Worm (Caenorhabditis elegans): ENCODE results near the gene Y38H6C.15.

The Y38H6C.15 gene

DNA sequence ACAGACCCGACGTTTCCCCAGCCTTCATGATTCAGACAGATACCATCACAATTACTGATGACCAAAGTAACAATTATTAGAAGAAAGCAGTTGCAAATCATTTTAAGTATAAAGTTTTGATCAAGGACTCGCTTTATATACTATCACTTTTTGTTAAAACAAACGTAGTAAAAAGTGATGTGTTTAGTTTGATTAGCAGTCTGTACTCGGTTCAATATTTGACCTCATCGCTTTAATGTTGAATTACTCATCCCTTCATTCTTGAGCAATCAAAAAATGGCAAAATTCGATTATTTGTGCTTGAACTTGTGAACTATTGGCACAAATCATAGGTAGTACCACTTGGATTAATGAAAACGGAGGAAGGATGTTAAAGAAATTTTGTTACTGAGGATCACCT is 22.2 kb upstream of the Y38H6C.15 start, which contains the start of gene abf-4:
TSS of gene abf-4 (minus strand) at position 101 of the 400 bp plus-strand sequence.
- no peak for TF ChIP-seq flt-1 (GFP tag; IDR thresholded peaks at IDR 0.05)
- no peak for TF ChIP-seq tab-1 (GFP tag; IDR thresholded peaks at IDR 0.05)
- TF ChIP-seq med-1 (GFP tag; optimal IDR thresholded peaks at IDR 0.05; ENCODE audit: insufficient read depth) = no peak
- no peak for TF ChIP-seq klf-2 (GFP tag; conservative IDR thresholded peaks at IDR 0.05)

DNA sequence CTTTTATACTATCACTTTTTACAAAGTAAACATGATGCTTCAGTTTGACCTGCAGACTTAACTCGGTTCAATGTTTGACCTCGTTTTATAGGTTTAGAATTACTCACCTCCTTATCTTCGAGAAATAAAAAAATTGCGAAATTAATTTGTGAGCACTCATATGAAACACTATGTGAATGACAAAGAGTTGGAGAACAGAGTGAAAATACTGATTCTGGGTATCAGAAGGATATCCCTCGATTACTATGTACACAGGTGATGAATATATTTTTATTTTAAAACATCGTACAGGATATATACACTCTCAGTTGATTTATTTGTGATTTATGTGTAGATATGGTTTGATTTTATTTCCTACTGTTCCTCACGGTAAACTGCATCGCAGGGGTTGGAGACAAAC is 20.2 kb upstream of the Y38H6C.15 start, which contains the start of gene Y38H6C.23:
TSS of gene Y38H6C.23 (minus strand) at position 101 of the 400 bp plus-strand sequence.
- TF ChIP-seq tab-1 (GFP tag; IDR thresholded peaks at IDR 0.05) = no peak
- no peak for TF ChIP-seq ztf-23 (GFP tag; IDR thresholded peaks at IDR 0.05)
- no peak for TF ChIP-seq flt-1 (GFP tag; IDR thresholded peaks at IDR 0.05)

DNA sequence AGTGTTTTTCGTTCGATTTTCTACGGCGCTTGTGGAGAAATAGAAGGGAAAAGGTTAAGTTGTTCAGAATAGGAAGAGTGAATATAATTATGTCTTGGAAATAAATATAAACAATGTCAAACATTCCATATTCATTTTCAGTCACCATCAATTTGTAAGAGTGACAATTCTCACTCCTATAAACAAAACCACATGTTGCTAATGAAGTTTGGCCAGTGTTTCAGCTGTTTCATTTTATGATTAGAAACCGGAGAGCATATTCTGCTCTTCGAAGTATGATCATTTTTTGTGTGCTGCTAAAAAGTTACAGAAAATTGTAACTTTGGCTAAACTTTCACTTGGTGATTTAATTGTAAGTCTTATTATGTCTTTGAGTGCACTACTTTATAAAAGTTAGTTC is 19.0 kb upstream of the Y38H6C.15 start, which contains the start of gene Y38H6C.21:
TSS of gene Y38H6C.21 (minus strand) at position 148 of the 400 bp plus-strand sequence.
- TF ChIP-seq cog-1 (tag; optimal IDR thresholded peaks at IDR 0.05) (no peak), tab-1 (GFP tag; IDR thresholded peaks at IDR 0.05) (no peak), med-1 (GFP tag; optimal IDR thresholded peaks at IDR 0.05; ENCODE audit: insufficient read depth) (no peak), klf-2 (GFP tag; conservative IDR thresholded peaks at IDR 0.05) (no peak), ztf-23 (GFP tag; IDR thresholded peaks at IDR 0.05) (no peak), T22C8.4 (GFP tag; IDR thresholded peaks at IDR 0.05) (no peak)

DNA sequence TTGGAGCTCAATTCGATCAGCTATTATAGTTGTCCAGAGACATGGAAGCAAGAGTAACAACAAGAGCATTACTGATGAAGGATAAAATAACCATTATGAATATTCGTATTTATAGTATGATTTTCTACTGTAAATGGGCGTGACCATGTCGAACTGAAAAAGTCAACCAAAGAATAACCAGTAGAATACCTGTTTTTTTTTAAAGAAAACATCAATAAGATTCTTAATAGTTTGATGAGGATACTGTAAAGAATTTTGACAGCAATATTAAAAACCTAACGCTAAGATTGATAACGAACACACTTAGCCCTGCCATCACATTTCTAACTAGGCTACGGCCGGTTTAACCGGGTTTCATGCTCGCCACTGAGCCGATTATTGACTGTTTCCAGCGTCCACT is 16.9 kb upstream of the Y38H6C.15 start, which contains the start of gene vmo-1:
TSS of gene vmo-1 (minus strand) at position 101 of the 400 bp plus-strand sequence.
- TF ChIP-seq med-1 (GFP tag; optimal IDR thresholded peaks at IDR 0.05; ENCODE audit: insufficient read depth) = no peak
- no peak for TF ChIP-seq cog-1 (tag; optimal IDR thresholded peaks at IDR 0.05)
- TF ChIP-seq ztf-29 (GFP tag; IDR thresholded peaks at IDR 0.05) = no peak
- no peak for TF ChIP-seq T22C8.4 (GFP tag; IDR thresholded peaks at IDR 0.05)
- no peak for TF ChIP-seq ref-1 (GFP tag; conservative IDR thresholded peaks at IDR 0.05)
- TF ChIP-seq ztf-23 (GFP tag; IDR thresholded peaks at IDR 0.05) = no peak
- no peak for TF ChIP-seq klf-2 (GFP tag; conservative IDR thresholded peaks at IDR 0.05)
- no peak for TF ChIP-seq tab-1 (GFP tag; IDR thresholded peaks at IDR 0.05)

DNA sequence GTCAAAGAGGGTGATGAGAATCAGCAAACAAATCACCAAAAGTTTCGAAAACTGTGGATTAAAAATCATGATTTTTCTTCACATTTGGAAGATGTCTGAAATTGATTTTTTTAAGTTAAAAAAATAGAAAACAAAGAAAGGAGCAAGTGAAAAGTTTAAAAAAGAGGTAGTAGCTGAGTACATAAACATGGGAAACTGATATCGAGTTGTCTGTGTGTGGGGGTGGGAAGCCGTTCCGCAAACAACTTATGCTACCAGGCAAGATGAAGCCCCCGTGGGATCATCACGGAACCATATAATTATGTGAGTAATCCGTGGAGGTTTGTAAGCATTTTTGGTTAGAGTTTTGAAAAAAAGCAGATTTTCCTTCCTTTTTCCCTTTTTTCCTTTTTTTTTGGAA is 15.0 kb upstream of the Y38H6C.15 start, which contains the start of gene Y38H6C.20:
TSS of gene Y38H6C.20 (minus strand) at position 101 of the 400 bp plus-strand sequence.
- TF ChIP-seq klf-2 (GFP tag; conservative IDR thresholded peaks at IDR 0.05) (no peak), flt-1 (GFP tag; IDR thresholded peaks at IDR 0.05) (no peak), T22C8.4 (GFP tag; IDR thresholded peaks at IDR 0.05) (no peak), tab-1 (GFP tag; IDR thresholded peaks at IDR 0.05) (no peak), ztf-29 (GFP tag; IDR thresholded peaks at IDR 0.05) (no peak), cog-1 (tag; optimal IDR thresholded peaks at IDR 0.05) (no peak), ztf-23 (GFP tag; IDR thresholded peaks at IDR 0.05) (no peak), med-1 (GFP tag; optimal IDR thresholded peaks at IDR 0.05; ENCODE audit: insufficient read depth) (no peak), ref-1 (GFP tag; conservative IDR thresholded peaks at IDR 0.05) (no peak)

DNA sequence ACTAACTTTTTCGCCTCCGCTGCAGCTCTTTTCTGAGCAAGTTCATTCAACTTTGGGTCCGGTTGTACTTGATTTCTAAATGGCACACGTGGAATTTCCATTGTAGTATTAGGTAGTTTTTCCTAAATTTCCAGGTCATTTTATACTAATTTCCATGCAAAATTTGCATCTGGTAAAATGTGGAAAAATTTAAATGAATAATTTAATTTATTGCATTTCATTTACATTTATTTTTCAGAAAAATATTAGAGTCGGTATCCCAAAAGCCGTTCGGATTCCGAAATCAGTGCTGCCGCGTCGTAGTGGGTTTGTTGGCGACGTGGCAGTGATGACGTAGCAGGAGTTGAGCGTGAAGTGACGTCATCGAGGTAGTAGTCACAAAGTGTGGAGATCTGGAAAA is 10.9 kb upstream of the Y38H6C.15 start, which contains the start of gene Y38H6C.18:
TSS of gene Y38H6C.18 (minus strand) at position 101 of the 400 bp plus-strand sequence.
- TF ChIP-seq cog-1 (tag; optimal IDR thresholded peaks at IDR 0.05) (no peak), med-1 (GFP tag; optimal IDR thresholded peaks at IDR 0.05; ENCODE audit: insufficient read depth) (no peak), ztf-23 (GFP tag; IDR thresholded peaks at IDR 0.05) (no peak), flt-1 (GFP tag; IDR thresholded peaks at IDR 0.05) (no peak), T22C8.4 (GFP tag; IDR thresholded peaks at IDR 0.05) (no peak), tab-1 (GFP tag; IDR thresholded peaks at IDR 0.05) (no peak), ref-1 (GFP tag; conservative IDR thresholded peaks at IDR 0.05) (no peak), klf-2 (GFP tag; conservative IDR thresholded peaks at IDR 0.05) (no peak), ztf-29 (GFP tag; IDR thresholded peaks at IDR 0.05) (no peak)

DNA sequence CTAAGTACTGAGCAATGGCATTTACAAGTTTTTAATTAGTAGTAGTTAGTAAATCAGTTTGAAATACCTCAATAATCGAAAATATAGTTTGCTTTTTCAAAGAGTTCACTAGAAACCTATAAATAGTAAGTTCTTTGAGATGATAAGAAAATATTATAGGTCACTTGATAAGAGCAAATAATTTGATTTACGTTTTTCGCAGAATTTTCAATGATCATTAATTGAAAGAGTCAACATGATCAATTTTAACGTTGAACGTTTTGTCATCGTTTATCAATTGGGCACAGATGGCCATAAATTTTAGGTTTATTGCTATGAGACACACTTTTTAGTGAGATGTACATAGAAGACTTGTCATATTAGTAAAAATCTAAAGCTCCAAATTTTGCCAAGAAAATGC is 9.6 kb upstream of the Y38H6C.15 start:
- TF ChIP-seq T22C8.4 (GFP tag; IDR thresholded peaks at IDR 0.05) (no peak), ztf-29 (GFP tag; IDR thresholded peaks at IDR 0.05) (no peak), med-1 (GFP tag; optimal IDR thresholded peaks at IDR 0.05; ENCODE audit: insufficient read depth) (no peak), tab-1 (GFP tag; IDR thresholded peaks at IDR 0.05) (no peak), cog-1 (tag; optimal IDR thresholded peaks at IDR 0.05) (no peak), ref-1 (GFP tag; conservative IDR thresholded peaks at IDR 0.05) (no peak), ztf-23 (GFP tag; IDR thresholded peaks at IDR 0.05) (no peak), klf-2 (GFP tag; conservative IDR thresholded peaks at IDR 0.05) (no peak), flt-1 (GFP tag; IDR thresholded peaks at IDR 0.05) (no peak)

DNA sequence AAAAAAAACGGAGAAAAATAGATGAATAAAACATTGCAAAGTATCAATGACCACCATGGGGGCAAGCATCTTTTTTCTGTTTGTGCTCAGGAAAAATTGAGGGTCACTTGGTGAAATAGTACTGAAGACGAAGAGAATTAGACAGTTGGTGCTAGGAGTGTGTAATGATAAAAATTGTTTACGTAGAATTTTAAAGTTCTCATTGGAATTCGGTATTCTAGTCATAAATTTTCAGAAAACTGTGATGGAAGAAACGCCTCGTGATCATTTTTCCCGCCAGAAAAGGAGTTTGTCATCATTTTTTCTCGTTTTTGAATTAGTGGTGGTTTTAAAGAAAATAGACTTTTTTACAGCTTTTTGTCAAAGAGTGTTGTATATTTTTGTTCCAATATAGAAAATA is 8.5 kb upstream of the Y38H6C.15 start:
- TF ChIP-seq ref-1 (GFP tag; conservative IDR thresholded peaks at IDR 0.05) = no peak
- no peak for TF ChIP-seq T22C8.4 (GFP tag; IDR thresholded peaks at IDR 0.05)
- no peak for TF ChIP-seq flt-1 (GFP tag; IDR thresholded peaks at IDR 0.05)
- no peak for TF ChIP-seq cog-1 (tag; optimal IDR thresholded peaks at IDR 0.05)
- TF ChIP-seq ztf-23 (GFP tag; IDR thresholded peaks at IDR 0.05) = no peak
- no peak for TF ChIP-seq ztf-29 (GFP tag; IDR thresholded peaks at IDR 0.05)
- no peak for TF ChIP-seq med-1 (GFP tag; optimal IDR thresholded peaks at IDR 0.05; ENCODE audit: insufficient read depth)
- no peak for TF ChIP-seq klf-2 (GFP tag; conservative IDR thresholded peaks at IDR 0.05)
- TF ChIP-seq tab-1 (GFP tag; IDR thresholded peaks at IDR 0.05) = no peak

DNA sequence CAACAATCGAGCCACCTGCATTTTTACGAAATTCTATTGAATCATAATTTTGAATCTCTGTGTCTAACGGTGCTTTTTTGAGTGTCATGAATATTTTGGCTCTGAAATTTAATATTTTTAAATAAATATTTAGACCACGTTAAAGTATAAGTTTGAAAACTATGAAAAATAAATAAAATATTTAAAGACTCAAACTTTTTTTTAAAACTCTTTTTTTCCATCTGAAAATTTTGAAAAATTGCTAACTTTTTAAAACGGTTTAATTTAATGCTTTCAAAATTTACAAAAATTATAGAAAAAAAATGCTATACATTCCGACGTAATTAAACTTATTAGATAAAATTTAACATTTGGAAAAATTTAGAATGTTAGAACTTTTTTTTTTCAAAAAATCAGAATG is 8.0 kb upstream of the Y38H6C.15 start, which contains the start of gene slc-36.3:
TSS of gene slc-36.3 (minus strand) at position 101 of the 400 bp plus-strand sequence.
- TF ChIP-seq tab-1 (GFP tag; IDR thresholded peaks at IDR 0.05) (no peak), ztf-23 (GFP tag; IDR thresholded peaks at IDR 0.05) (no peak), ref-1 (GFP tag; conservative IDR thresholded peaks at IDR 0.05) (no peak), klf-2 (GFP tag; conservative IDR thresholded peaks at IDR 0.05) (no peak)

DNA sequence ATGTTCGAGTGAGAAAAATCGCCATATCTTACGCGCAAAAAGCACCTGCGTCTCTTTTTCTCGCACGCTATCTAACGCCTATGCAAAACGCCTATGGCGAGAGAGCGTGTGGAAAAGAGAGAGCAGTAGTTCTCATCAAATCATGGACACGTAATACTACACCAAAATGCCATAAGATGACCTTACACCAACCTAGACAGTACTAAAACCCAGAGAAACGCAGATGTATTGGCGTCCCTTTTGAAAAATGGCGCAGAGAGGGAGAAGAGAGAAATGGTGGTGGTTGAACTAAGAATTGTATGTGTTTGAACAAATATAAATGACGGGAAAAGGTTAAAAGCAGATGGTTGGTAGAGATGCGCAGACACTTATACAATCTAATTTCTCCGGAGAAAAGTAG is 2.9 kb upstream of the Y38H6C.15 start, which contains the start of gene Y38H6C.16:
TSS of gene Y38H6C.16 (minus strand) at position 293 of the 400 bp plus-strand sequence.
- TF ChIP-seq ref-1 (GFP tag; conservative IDR thresholded peaks at IDR 0.05) = no peak
- no peak for TF ChIP-seq klf-2 (GFP tag; conservative IDR thresholded peaks at IDR 0.05)
- TF ChIP-seq ztf-29 (GFP tag; IDR thresholded peaks at IDR 0.05) = no peak
- TF ChIP-seq flt-1 (GFP tag; IDR thresholded peaks at IDR 0.05) = no peak
- TF ChIP-seq med-1 (GFP tag; optimal IDR thresholded peaks at IDR 0.05; ENCODE audit: insufficient read depth) = no peak
- TF ChIP-seq ztf-23 (GFP tag; IDR thresholded peaks at IDR 0.05) = no peak
- no peak for TF ChIP-seq tab-1 (GFP tag; IDR thresholded peaks at IDR 0.05)
- TF ChIP-seq T22C8.4 (GFP tag; IDR thresholded peaks at IDR 0.05) = no peak
- no peak for TF ChIP-seq cog-1 (tag; optimal IDR thresholded peaks at IDR 0.05)
